Worm (Caenorhabditis elegans) whole organism, young adult: ENCODE results near the gene ech-2.

Source experiments
- B0336.3 ChIP-seq: fragments of 200-800 bp; sonication (Bioruptor generic); IDR thresholded peaks from 2 replicates; pipeline ENCODE4 v1.3.6; 2022; ENCODE audit warnings: missing genetic modification characterization, missing compliant biosample characterization
- D2030.7 ChIP-seq: fragments of 200-800 bp; sonication (Bioruptor generic); IDR thresholded peaks from 2 replicates; pipeline ENCODE4 v1.3.6; 2022; ENCODE audit warnings: missing genetic modification reagents, missing genetic modification characterization, missing compliant biosample characterization
- F10E7.11 ChIP-seq: sonication (generic microtip); optimal IDR thresholded peaks from 2 replicates; lab custom pipeline; 2017; ENCODE audit warnings: mild to moderate bottlenecking, missing genetic modification characterization, moderate library complexity, missing compliant biosample characterization
- F33H1.4 ChIP-seq: fragments of 200-800 bp; sonication (Bioruptor generic); IDR thresholded peaks from 2 replicates; pipeline ENCODE4 v1.3.6; 2022; ENCODE audit warnings: missing genetic modification reagents, missing genetic modification characterization, missing compliant biosample characterization
- F37B4.10 ChIP-seq: fragments of 200-800 bp; sonication (Bioruptor generic); IDR thresholded peaks from 2 replicates; pipeline ENCODE4 v1.3.6; 2022; ENCODE audit warnings: missing genetic modification characterization, missing compliant biosample characterization
- T07F8.4 ChIP-seq: sonication (generic microtip); optimal IDR thresholded peaks from 2 replicates; lab custom pipeline; 2016; ENCODE audit warnings: mild to moderate bottlenecking, missing genetic modification characterization, moderate library complexity, missing compliant biosample characterization
- T26A5.8 ChIP-seq: sonication (generic microtip); optimal IDR thresholded peaks from 2 replicates; lab custom pipeline; 2016; ENCODE audit warnings: missing genetic modification characterization, missing compliant biosample characterization
- Y53F4B.3 ChIP-seq: fragments of 200-800 bp; sonication (Bioruptor generic); IDR thresholded peaks from 2 replicates; pipeline ENCODE4 v1.3.6; 2022; ENCODE audit warnings: missing genetic modification reagents, missing genetic modification characterization, missing compliant biosample characterization
- Y67H2A.10 ChIP-seq: fragments of 200-800 bp; sonication (Bioruptor generic); conservative IDR thresholded peaks from 2 replicates; pipeline ENCODE4 v1.3.6; 2022; ENCODE audit warnings: missing genetic modification reagents, missing genetic modification characterization, missing compliant biosample characterization
- Y95B8A.8 ChIP-seq: fragments of 200-800 bp; sonication (Bioruptor generic); IDR thresholded peaks from 2 replicates; pipeline ENCODE4 v1.3.6; 2022; ENCODE audit warnings: missing genetic modification reagents, missing genetic modification characterization, missing compliant biosample characterization
- akir-1 ChIP-seq: fragments of 200-800 bp; sonication (Bioruptor generic); optimal IDR thresholded peaks from 2 replicates; lab custom pipeline; 2018; ENCODE audit warnings: mild to moderate bottlenecking, missing genetic modification characterization, moderate library complexity, missing compliant biosample characterization
- ama-1 ChIP-seq, 3 experiments: fragments of 150-350 bp in 1 of 3; sonication (generic microtip) in 2 of 3; optimal IDR thresholded peaks; 2 replicates each; lab custom pipeline; 2014 to 2018; ENCODE audit warnings: missing biosample characterization in 2 of 3, missing genetic modification characterization in 2 of 3, missing genetic modification reagents in 2 of 3
- aptf-3 ChIP-seq: fragments of 200-800 bp; sonication (Bioruptor generic); IDR thresholded peaks from 2 replicates; pipeline ENCODE4 v1.3.6; 2022; ENCODE audit warnings: missing genetic modification characterization, missing compliant biosample characterization
- atf-7 ChIP-seq: sonication (generic microtip); optimal IDR thresholded peaks from 2 replicates; lab custom pipeline; 2017; ENCODE audit warnings: mild to moderate bottlenecking, missing genetic modification characterization, missing compliant biosample characterization
- attf-5 ChIP-seq: fragments of 200-800 bp; sonication (Bioruptor generic); optimal IDR thresholded peaks from 2 replicates; lab custom pipeline; 2018; ENCODE audit warnings: mild to moderate bottlenecking, missing genetic modification characterization, missing compliant biosample characterization
- ccch-3 ChIP-seq: fragments of 200-800 bp; sonication (Bioruptor generic); optimal IDR thresholded peaks from 2 replicates; lab custom pipeline; 2018; ENCODE audit warnings: mild to moderate bottlenecking, missing genetic modification characterization, missing compliant biosample characterization
- ceh-27 ChIP-seq: fragments of 200-800 bp; sonication (Bioruptor generic); optimal IDR thresholded peaks from 2 replicates; lab custom pipeline; 2018; ENCODE audit warnings: mild to moderate bottlenecking, missing genetic modification characterization, moderate library complexity, missing compliant biosample characterization
- ceh-40 ChIP-seq: fragments of 200-800 bp; sonication (Bioruptor generic); IDR thresholded peaks from 2 replicates; pipeline ENCODE4 v1.3.6; 2022; ENCODE audit warnings: missing genetic modification characterization, missing compliant biosample characterization
- ceh-79 ChIP-seq: sonication (generic microtip); optimal IDR thresholded peaks from 2 replicates; lab custom pipeline; 2017; ENCODE audit warnings: mild to moderate bottlenecking, missing genetic modification characterization, missing compliant biosample characterization
- ceh-91 ChIP-seq: fragments of 200-800 bp; sonication (Bioruptor generic); IDR thresholded peaks from 2 replicates; pipeline ENCODE4 v1.3.6; 2022; ENCODE audit warnings: missing genetic modification reagents, missing genetic modification characterization, missing compliant biosample characterization
- die-1 ChIP-seq: sonication (generic microtip); optimal IDR thresholded peaks from 2 replicates; lab custom pipeline; 2016; ENCODE audit warnings: missing genotype, mild to moderate bottlenecking, missing genetic modification characterization, missing compliant biosample characterization
- dox-1 ChIP-seq: fragments of 200-800 bp; sonication (Bioruptor generic); IDR thresholded peaks from 2 replicates; pipeline ENCODE4 v1.3.6; 2022; ENCODE audit warnings: missing genetic modification reagents, missing genetic modification characterization, missing compliant biosample characterization
- dpl-1 ChIP-seq: fragments of 150-350 bp; optimal IDR thresholded peaks from 2 replicates; lab custom pipeline; 2014; ENCODE audit warnings: missing biosample characterization, missing genetic modification reagents, missing genetic modification characterization
- him-1 ChIP-seq: sonication (generic microtip); optimal IDR thresholded peaks from 2 replicates; lab custom pipeline; 2016; ENCODE audit warnings: missing genotype, missing genetic modification reagents, missing genetic modification characterization, missing compliant biosample characterization
- hmg-1.2 ChIP-seq: fragments of 200-800 bp; sonication (Bioruptor generic); IDR thresholded peaks from 2 replicates; pipeline ENCODE4 v1.3.6; 2022; ENCODE audit warnings: missing genetic modification reagents, missing genetic modification characterization, missing compliant biosample characterization
- hsf-1 ChIP-seq: fragments of 200-800 bp; sonication (Bioruptor generic); IDR thresholded peaks from 2 replicates; pipeline ENCODE4 v1.3.6; 2022; ENCODE audit warnings: missing genetic modification reagents, missing genetic modification characterization, missing compliant biosample characterization
- let-526 ChIP-seq: fragments of 200-800 bp; sonication (Bioruptor generic); IDR thresholded peaks from 2 replicates; pipeline ENCODE4 v1.3.6; 2022; ENCODE audit warnings: missing genetic modification reagents, missing genetic modification characterization, missing compliant biosample characterization
- lin-40 ChIP-seq: sonication (generic microtip); optimal IDR thresholded peaks from 2 replicates; lab custom pipeline; 2016; ENCODE audit warnings: missing genetic modification characterization, mild to moderate bottlenecking, missing compliant biosample characterization, missing genotype, missing genetic modification reagents
- lsy-27 ChIP-seq: sonication (generic microtip); optimal IDR thresholded peaks from 2 replicates; lab custom pipeline; 2017; ENCODE audit warnings: missing genetic modification characterization, mild to moderate bottlenecking, missing compliant biosample characterization, antibody characterized with exemption, missing genotype, borderline replicate concordance; ENCODE audit not compliant: insufficient read depth
- madf-10 ChIP-seq: sonication (generic microtip); optimal IDR thresholded peaks from 2 replicates; lab custom pipeline; 2016; ENCODE audit warnings: mild to moderate bottlenecking, missing genetic modification characterization, missing compliant biosample characterization
- madf-6 ChIP-seq: fragments of 200-800 bp; sonication (Bioruptor generic); IDR thresholded peaks from 2 replicates; pipeline ENCODE4 v1.3.6; 2022; ENCODE audit warnings: missing genetic modification reagents, missing genetic modification characterization, missing compliant biosample characterization
- mel-28 ChIP-seq: sonication (generic microtip); optimal IDR thresholded peaks from 2 replicates; lab custom pipeline; 2016; ENCODE audit warnings: borderline replicate concordance, mild to moderate bottlenecking, missing genetic modification characterization, missing compliant biosample characterization
- mes-4 ChIP-seq: sonication (generic microtip); optimal IDR thresholded peaks from 2 replicates; lab custom pipeline; 2016; ENCODE audit warnings: missing genotype, missing genetic modification characterization, missing compliant biosample characterization
- mxl-1 ChIP-seq: sonication (generic microtip); optimal IDR thresholded peaks from 2 replicates; lab custom pipeline; 2016; ENCODE audit warnings: missing genetic modification characterization, missing compliant biosample characterization
- nfya-2 ChIP-seq: fragments of 200-800 bp; sonication (Bioruptor generic); IDR thresholded peaks from 2 replicates; pipeline ENCODE4 v1.3.6; 2022; ENCODE audit warnings: missing genetic modification reagents, missing genetic modification characterization, missing compliant biosample characterization
- nhr-120 ChIP-seq: fragments of 200-800 bp; sonication (Bioruptor generic); IDR thresholded peaks from 2 replicates; pipeline ENCODE4 v1.3.6; 2022; ENCODE audit warnings: missing genetic modification characterization, missing compliant biosample characterization
- nhr-179 ChIP-seq: sonication (generic microtip); optimal IDR thresholded peaks from 2 replicates; lab custom pipeline; 2016; ENCODE audit warnings: mild to moderate bottlenecking, missing genetic modification characterization, missing compliant biosample characterization
- rcor-1 ChIP-seq: fragments of 200-800 bp; sonication (Bioruptor generic); IDR thresholded peaks from 2 replicates; pipeline ENCODE4 v1.3.6; 2022; ENCODE audit warnings: missing genetic modification reagents, missing genetic modification characterization, missing compliant biosample characterization
- repo-1 ChIP-seq: sonication (generic microtip); optimal IDR thresholded peaks from 2 replicates; lab custom pipeline; 2017; ENCODE audit warnings: mild to moderate bottlenecking, missing genetic modification characterization, missing compliant biosample characterization
- sdz-38 ChIP-seq: sonication (generic microtip); optimal IDR thresholded peaks from 2 replicates; lab custom pipeline; 2016; ENCODE audit warnings: missing genotype, missing genetic modification characterization, missing compliant biosample characterization
- sea-2 ChIP-seq: fragments of 200-800 bp; sonication (Bioruptor generic); IDR thresholded peaks from 2 replicates; pipeline ENCODE4 v1.3.6; 2022; ENCODE audit warnings: missing genetic modification characterization, missing compliant biosample characterization
- snpc-1.3 ChIP-seq: sonication (generic microtip); optimal IDR thresholded peaks from 2 replicates; lab custom pipeline; 2017; ENCODE audit warnings: missing genetic modification characterization, mild to moderate bottlenecking, missing compliant biosample characterization, antibody characterized with exemption, moderate library complexity, missing genotype, missing genetic modification reagents; ENCODE audit not compliant: insufficient read depth
- somi-1 ChIP-seq: fragments of 200-800 bp; sonication (Bioruptor generic); optimal IDR thresholded peaks from 2 replicates; lab custom pipeline; 2018; ENCODE audit warnings: mild to moderate bottlenecking, missing genetic modification characterization, missing compliant biosample characterization
- sptf-2 ChIP-seq: fragments of 200-800 bp; sonication (Bioruptor generic); optimal IDR thresholded peaks from 2 replicates; lab custom pipeline; 2018; ENCODE audit warnings: mild to moderate bottlenecking, missing genetic modification characterization, missing compliant biosample characterization
- unc-62 ChIP-seq: fragments of 150-350 bp; optimal IDR thresholded peaks from 2 replicates; lab custom pipeline; 2014; ENCODE audit warnings: missing biosample characterization, missing genetic modification reagents, missing genetic modification characterization
- xnd-1 ChIP-seq: sonication (generic microtip); optimal IDR thresholded peaks from 2 replicates; lab custom pipeline; 2016; ENCODE audit warnings: missing genotype, missing genetic modification reagents, missing genetic modification characterization, missing compliant biosample characterization
- zim-3 ChIP-seq: sonication (generic microtip); optimal IDR thresholded peaks from 2 replicates; lab custom pipeline; 2017; ENCODE audit warnings: mild to moderate bottlenecking, missing genetic modification characterization, moderate library complexity, missing compliant biosample characterization
- ztf-28 ChIP-seq: fragments of 200-800 bp; sonication (Bioruptor generic); IDR thresholded peaks from 2 replicates; pipeline ENCODE4 v1.3.6; 2022; ENCODE audit warnings: missing genetic modification reagents, missing genetic modification characterization, missing compliant biosample characterization

The ech-2 gene

DNA sequence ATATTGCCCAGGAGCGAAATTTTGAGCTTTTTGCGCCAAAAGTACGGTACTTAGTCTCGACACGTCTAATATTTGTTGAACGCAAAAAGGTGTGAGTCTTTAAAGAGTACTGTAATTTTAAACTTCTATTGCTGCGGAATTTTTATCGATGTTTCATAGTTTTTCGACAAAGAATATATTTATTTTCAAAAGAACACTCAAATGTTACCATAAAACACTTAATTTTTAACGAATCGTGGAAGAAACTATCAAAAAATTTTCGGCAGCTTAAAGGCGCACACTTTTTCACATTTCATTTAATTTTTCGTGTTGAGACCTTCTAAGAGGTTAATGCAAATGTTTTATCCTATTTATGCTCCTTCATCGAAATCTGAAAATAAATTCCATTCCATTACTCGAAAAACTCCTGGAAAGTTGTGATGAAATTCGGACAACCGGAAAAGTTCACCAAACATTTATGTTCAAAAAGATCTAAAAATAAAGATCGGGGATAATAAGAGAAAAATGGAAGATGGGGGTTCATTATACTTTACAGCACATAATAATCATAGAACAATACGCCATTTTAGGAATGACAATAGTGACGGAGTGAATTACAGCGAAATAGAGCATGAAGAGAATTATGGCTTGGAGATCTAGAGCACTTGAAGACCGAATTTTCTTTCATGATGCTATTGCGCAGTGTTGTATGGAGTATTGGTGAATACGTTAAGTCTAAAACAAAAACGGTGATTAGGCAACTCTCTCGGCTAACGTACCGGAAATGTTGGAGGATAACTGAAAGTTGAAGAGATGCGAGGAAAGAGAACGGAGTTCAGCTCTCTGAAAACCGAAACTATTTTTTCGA, 35.9 kb downstream of the ech-2 start (continued):
- peak; percentile 33 for TF ChIP-seq xnd-1
- TF ChIP-seq atf-7: peak; percentile 44
- no peak for TF ChIP-seq lsy-27 (tag; lab: Kevin White, UChicago)
- no peak for TF ChIP-seq mel-28 (tag; lab: Kevin White, UChicago)
- peak; percentile 64 for TF ChIP-seq rcor-1 (GFP tag; lab: Robert Waterston, UW)
- no peak for TF ChIP-seq mes-4 (tag; lab: Kevin White, UChicago)
- no peak for TF ChIP-seq nhr-179 (tag; lab: Kevin White, UChicago)
- no peak for TF ChIP-seq ceh-40 (GFP tag; lab: Robert Waterston, UW)
- no peak for TF ChIP-seq ceh-91 (GFP tag; lab: Robert Waterston, UW)
- peak; percentile 79 for TF ChIP-seq hsf-1
- peak; percentile 60; the same call in 1 of the 2 replicates for TF ChIP-seq Y95B8A.8 (GFP tag; lab: Robert Waterston, UW)
- no peak for TF ChIP-seq sptf-2 (GFP tag; lab: Kevin White, UChicago)
- TF ChIP-seq ama-1 (optimal IDR thresholded peaks at IDR 0.05; lab: Kevin White, UChicago): no peak
- peak; percentile 53 to 55 for TF ChIP-seq ama-1 (GFP tag; optimal IDR thresholded peaks at IDR 0.05; lab: Kevin White, UChicago)
- TF ChIP-seq B0336.3 (GFP tag; lab: Robert Waterston, UW): peak; percentile 72
- TF ChIP-seq dpl-1 (GFP tag; lab: Kevin White, UChicago): no peak
- peak; percentile 64 for TF ChIP-seq repo-1
- no peak for TF ChIP-seq sdz-38 (tag; lab: Kevin White, UChicago)
- TF ChIP-seq Y67H2A.10: no peak
- TF ChIP-seq ccch-3 (GFP tag; lab: Kevin White, UChicago): no peak
- TF ChIP-seq nhr-120 (GFP tag; lab: Robert Waterston, UW): no peak
- TF ChIP-seq snpc-1.3 (tag; lab: Kevin White, UChicago): no peak
- peak; percentile 74 for TF ChIP-seq madf-6
- no peak for TF ChIP-seq lin-40 (tag; lab: Kevin White, UChicago)
- TF ChIP-seq aptf-3 (GFP tag; lab: Robert Waterston, UW): no peak
- TF ChIP-seq sea-2: no peak
- peak; percentile 27 for TF ChIP-seq D2030.7
- TF ChIP-seq madf-10: no peak
- TF ChIP-seq zim-3: no peak
- peak; percentile 43; the same call in 1 of the 2 replicates for TF ChIP-seq let-526
- TF ChIP-seq F37B4.10: no peak
- no peak for TF ChIP-seq akir-1 (GFP tag; lab: Kevin White, UChicago)
- no peak for TF ChIP-seq unc-62
- TF ChIP-seq T26A5.8 (tag; lab: Kevin White, UChicago): no peak
- no peak for TF ChIP-seq him-1 (tag; lab: Kevin White, UChicago)
- no peak for TF ChIP-seq somi-1
- no peak for TF ChIP-seq F10E7.11
- no peak for TF ChIP-seq attf-5 (GFP tag; lab: Kevin White, UChicago)
- no peak for TF ChIP-seq F33H1.4 (GFP tag; lab: Robert Waterston, UW)
- TF ChIP-seq Y53F4B.3 (GFP tag; lab: Robert Waterston, UW): no peak
- peak; percentile 42; the same call in 1 of the 2 replicates for TF ChIP-seq hmg-1.2
- TF ChIP-seq mxl-1 (tag; lab: Kevin White, UChicago): no peak
- TF ChIP-seq die-1 (tag; lab: Kevin White, UChicago): no peak
- no peak for TF ChIP-seq ztf-28 (GFP tag; lab: Robert Waterston, UW)
- no peak for TF ChIP-seq ceh-27 (GFP tag; lab: Kevin White, UChicago)
- TF ChIP-seq nfya-2: no peak
- no peak for TF ChIP-seq T07F8.4 (tag; lab: Kevin White, UChicago)
- TF ChIP-seq ceh-79 (tag; lab: Kevin White, UChicago): peak; percentile 58
- 0 out of 2 replicates have a peak, but pooled peaks have one; percentile 22 for TF ChIP-seq dox-1
